Fruit fly (Drosophila melanogaster): ENCODE data around the gene Zip88E.

DNA sequence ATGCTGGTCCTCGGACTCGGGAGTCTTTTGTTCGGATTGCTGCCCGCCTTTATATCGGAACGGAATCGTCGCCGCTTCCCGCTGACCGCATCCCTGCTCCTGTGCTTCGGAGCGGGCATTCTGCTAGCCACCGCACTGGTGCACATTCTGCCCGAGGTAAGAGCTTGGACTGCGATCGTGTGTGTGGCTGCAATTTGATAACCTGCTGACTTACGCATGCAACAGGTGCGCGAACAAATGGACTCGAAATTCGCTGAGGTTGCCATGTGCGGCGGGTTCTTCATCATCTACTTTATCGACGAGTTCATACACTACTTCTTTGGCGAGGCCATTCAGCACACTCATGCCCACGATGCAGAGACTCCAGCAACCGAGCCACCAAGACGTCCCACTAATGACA lies 394 bp downstream of the Zip88E start:
- TF ChIP-seq CG15710 (tag; optimal IDR thresholded peaks at IDR 0.05) (no peak), EcR (GFP tag; optimal IDR thresholded peaks at IDR 0.05) (no peak), Snoo (tag; optimal IDR thresholded peaks at IDR 0.05) (no peak), CG32121 (GFP tag; IDR thresholded peaks at IDR 0.05) (no peak), Pif1A (GFP tag; optimal IDR thresholded peaks at IDR 0.05) (no peak), rn (GFP tag; IDR thresholded peaks at IDR 0.05) (no peak), CG14655 (GFP tag; optimal IDR thresholded peaks at IDR 0.05) (no peak), gl (tag; optimal IDR thresholded peaks at IDR 0.05) (no peak)

Data from whole organism, pupa.